Worm (Caenorhabditis elegans) whole organism, dauer: Measurements from ENCODE around the gene F58A3.4.

Source experiments
- unc-62 ChIP-seq: sonication (generic microtip); optimal IDR thresholded peaks from 2 replicates; lab custom pipeline; 2017; ENCODE audit warnings: missing biosample characterization, missing genetic modification reagents, missing genetic modification characterization

The F58A3.4 gene

DNA sequence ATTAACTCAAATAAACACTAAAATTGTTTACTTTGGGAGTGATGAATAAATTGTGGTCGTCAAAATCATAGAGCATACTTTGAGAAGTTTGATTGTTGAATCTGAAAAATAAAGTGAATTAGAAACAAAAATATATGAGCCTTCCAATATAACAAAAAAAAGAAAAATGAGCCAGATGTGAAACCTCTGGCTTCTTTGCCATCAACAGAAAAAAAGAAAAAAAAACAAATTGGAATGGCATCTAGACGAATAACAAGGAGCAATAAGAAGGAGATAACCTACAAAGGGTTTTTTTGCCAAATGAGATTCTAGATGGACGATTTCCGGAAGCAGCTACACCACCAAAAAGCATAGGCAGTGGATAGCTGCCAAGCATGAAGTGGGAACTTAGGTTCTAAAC, at the start of gene F58A3.4:
F58A3.4 (minus strand) TSS at position 101 of the 400 bp plus-strand sequence.
- TF ChIP-seq unc-62, result no peak

DNA sequence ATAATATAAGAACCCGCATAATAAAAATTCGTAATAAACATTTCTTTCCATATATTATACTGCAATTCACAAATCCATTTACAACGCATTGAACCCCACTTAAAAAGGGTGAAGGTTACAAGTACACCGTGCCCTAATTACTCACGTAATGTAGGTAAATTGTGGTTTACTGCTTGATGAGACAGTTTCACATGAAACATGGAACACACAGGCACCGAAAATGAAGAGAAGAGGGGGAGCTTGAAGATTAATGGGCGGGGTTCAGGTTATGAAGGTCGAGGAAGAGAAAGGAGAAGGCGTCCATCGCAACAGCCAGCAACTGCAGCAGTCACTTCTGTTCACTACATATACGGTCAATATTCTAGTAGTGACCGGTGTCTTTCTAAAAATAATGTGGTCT, 49.3 kb upstream of the F58A3.4 start, which contains the start of gene lpr-6:
lpr-6 (plus strand) TSS at position 251 of the 400 bp plus-strand sequence.
- TF ChIP-seq unc-62, result no peak

DNA sequence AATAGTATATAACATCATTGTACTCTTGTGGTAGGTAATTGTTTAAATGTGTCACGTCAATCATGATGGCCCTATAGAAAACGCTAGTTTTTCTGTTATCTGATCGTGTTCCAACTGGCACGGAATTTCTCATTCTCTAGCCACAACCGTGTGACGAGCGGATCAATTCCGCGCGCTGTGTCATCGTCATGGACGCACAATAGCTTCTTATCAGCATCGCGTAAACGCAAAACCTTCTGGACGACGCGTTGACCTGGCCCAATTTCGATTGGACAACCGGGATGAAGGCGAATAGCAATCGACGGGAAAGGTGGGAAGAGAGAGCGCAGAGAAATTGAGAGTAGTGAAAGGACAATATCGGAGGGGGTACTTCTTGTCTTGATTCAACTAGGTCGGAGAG, 46.6 kb upstream of the F58A3.4 start, which contains the start of gene lpr-3:
lpr-3 (plus strand) TSS at position 374 of the 400 bp plus-strand sequence.
- no peak for TF ChIP-seq unc-62

DNA sequence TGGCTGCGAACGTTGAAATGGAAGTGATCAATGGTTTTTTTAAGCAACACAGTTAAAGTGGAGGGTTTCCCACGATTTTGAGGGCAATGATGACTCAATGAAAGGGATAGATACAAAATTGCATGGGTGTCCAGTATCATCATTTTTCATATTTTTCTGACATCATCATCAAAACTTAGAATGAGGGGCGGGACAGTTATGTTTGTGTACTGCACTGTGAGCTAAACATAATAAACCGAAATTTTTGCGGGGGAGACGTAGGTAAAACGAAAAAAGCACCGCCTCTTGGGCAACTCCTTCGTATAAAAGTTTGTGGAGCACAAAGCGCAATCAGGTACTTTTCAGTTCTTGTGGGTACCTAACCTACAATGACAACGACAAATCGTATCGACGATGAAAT, 43.1 kb upstream of the F58A3.4 start, which contains the start of gene C09F12.2:
C09F12.2 (plus strand) TSS at position 301 of the 400 bp plus-strand sequence.
- TF ChIP-seq unc-62, result no peak

DNA sequence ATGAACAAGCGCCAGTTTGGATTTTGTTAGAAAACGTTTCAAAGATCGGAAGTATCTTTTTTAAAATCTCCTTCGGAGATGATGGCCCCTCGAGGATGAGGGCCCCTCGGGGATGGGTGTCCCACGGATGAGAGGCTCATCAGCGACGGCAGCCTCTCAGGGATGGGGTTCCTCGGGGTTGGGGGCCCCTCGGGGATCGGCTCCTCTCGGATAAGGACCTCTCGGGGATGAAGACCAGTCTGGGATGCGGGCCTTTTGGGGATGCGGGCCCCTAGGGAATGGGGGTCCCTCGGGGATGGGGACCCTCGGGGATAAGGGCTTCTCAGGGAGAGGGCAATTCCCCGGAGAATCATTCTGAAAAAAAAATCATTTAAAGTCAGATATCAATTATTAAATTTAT, 39.9 kb upstream of the F58A3.4 start:
- TF ChIP-seq unc-62, result no peak

DNA sequence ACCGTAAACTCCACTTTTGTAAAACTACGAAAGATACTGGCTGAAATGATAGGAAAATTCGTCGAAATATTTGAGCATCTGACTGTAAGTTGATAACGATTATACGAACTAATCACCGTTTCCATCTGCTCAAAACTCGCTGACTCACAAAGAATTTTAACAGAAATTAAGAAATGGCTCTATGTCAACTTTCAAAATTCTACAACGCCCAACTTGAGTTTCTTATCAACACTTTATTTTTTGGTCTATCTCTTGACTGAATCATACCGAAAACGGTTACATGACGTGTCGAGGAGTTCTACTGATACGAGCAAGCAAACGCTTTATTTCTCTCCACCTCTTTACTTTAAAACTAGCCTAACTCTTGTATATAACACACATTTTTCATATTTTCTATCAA, 36.7 kb upstream of the F58A3.4 start, which contains the start of gene clc-1:
clc-1 (plus strand) TSS at position 264 of the 400 bp plus-strand sequence.
- no peak for TF ChIP-seq unc-62

DNA sequence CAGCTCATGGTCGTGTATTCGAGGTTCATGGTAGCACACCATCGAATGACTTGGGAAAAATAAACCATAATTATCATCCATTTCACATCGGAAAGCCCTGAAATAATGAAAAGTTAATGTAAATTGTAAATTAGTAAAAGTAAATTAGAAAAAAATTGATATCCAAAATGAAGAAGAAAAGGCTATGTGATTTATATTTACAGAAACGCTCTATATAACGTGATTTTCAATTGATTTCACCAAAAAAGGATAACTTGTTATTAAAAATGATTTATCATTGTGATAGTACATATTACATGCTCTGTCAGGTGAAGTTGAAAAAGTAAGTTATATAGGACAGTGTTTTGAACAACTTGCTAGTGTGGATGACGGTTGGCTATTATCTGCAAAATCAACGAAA, 32.3 kb upstream of the F58A3.4 start, which contains the start of gene C09F12.3:
C09F12.3 (minus strand) TSS at position 101 of the 400 bp plus-strand sequence.
- no peak for TF ChIP-seq unc-62

DNA sequence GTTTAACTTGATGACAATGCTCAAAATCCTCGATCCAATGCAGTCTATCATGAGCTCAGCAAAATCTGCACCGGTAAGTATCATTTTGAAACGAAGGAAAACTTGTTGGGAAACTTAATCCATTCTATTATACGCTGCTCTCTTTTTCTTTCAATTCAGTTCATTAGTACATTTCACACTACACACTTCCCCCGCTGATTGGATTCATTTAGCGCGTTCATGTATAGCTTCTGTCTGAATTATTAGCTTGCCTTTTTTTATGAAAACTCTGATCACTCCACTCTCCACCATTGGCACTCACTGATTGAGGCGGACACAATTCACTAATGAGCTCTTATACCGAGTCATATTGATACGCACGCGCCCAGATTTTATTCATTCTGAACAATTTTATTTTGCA, 27.8 kb upstream of the F58A3.4 start:
- TF ChIP-seq unc-62, result no peak

DNA sequence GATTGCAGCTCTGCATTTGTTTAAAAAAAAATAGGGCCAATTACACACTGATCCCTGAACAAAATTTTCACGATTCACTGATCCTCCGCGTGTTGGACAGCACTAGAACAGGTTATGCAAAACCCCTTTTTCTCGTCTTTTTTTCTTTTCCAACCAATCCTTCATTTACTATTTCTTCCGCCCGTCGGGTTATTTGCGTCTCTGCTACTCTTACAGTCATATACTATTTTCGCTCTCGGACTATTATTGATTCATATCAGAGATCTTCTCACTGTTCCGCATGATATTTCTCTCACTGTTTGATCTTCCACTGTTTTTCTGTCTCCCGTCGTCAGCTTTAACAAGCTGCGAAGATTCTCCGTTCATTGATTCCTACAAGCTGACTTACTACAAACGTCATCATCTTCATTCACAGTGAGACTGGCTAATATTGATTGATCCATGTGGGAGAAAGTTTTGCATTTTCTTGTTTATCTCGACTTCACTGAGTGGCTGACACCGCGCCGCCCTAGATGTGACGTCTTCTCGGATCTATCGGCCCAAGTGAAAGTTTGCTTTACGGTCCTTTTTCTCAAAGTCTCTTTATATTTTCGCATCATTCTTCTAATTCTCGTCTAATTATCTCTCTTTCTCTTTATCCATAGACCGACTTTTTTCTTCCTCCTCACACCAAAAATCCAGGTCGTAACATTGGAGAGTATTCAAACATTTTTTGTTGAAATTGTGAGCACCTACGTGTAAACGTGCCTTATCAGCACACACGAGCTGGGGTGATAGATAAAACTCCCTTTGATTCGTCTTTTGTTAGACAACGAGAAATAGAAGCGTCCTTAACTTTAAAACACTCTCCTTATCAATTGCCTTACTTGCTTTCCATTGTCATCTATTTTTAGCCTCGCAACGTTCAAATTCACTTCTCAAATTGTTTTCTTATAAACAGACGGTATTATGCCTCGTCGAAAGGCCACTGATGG, 25.9 kb upstream of the F58A3.4 start:
- TF ChIP-seq unc-62, result no peak

DNA sequence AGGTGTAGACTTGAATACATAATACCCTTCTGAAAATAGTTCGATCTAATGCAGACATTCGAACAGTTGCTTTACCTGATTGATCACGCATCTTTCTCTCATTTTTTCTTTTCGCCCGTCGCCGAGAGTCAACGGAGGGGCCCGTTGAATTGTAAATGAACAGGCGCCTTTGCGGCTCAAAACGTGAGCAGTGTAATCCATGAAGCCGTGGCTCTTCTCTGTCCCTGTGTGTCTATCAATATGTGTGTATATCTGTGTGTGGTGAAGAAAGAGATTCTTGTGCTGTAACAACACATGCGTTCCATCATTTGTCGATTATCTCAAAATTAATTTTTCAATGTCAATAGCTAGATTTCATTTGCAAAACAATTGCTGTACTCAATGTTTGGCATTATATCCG, 25.1 kb upstream of the F58A3.4 start:
- TF ChIP-seq unc-62, result no peak

DNA sequence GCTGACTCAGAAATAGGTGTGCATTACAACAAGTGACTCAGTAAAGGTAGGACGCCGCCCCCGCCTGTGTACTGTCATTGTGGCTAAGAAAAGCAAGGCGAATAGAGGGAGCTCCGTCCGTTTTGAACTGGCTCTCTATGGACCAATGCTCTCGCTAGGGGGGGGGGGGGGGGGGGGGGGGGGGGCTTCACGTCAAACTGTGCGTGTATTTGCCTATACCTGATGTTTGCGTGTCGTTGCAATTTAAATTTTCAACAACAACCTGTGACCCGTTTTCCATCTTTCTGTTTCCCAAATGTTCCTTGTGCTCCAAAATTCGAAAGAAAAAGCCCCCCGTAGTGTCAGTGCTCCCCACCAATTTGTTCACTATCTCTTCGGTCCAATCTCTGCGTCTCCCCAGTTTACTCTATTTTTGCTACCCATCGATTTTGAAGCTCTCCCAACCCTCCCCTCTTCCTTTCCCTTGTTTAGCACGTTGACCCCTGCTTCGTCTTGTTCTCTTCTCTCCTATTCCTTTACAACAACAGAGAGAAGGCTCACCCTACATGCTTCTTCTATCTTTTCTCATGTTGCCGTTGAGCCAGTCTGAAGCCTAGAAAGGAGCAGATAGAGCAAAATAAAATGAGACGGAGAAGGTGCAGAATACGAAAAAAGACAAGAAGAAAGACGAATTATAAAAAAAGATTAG, 24.1 kb upstream of the F58A3.4 start:
- no peak for TF ChIP-seq unc-62

DNA sequence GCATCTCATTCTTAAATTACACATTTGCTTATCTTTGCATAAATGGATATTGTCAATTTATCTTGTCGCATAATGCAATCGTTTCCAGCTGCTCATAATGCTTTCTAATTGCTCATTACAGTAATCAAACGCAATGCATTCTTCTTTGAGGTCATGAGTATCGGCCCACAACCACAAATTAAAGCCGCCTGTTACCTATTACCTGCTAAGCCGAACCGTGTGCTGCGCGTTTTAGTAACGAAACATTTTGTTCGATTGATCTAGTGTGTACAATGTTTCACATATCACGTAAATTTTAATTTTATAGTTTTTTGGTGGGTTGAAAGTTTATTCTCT, 23.5 kb upstream of the F58A3.4 start:
- no peak for TF ChIP-seq unc-62

DNA sequence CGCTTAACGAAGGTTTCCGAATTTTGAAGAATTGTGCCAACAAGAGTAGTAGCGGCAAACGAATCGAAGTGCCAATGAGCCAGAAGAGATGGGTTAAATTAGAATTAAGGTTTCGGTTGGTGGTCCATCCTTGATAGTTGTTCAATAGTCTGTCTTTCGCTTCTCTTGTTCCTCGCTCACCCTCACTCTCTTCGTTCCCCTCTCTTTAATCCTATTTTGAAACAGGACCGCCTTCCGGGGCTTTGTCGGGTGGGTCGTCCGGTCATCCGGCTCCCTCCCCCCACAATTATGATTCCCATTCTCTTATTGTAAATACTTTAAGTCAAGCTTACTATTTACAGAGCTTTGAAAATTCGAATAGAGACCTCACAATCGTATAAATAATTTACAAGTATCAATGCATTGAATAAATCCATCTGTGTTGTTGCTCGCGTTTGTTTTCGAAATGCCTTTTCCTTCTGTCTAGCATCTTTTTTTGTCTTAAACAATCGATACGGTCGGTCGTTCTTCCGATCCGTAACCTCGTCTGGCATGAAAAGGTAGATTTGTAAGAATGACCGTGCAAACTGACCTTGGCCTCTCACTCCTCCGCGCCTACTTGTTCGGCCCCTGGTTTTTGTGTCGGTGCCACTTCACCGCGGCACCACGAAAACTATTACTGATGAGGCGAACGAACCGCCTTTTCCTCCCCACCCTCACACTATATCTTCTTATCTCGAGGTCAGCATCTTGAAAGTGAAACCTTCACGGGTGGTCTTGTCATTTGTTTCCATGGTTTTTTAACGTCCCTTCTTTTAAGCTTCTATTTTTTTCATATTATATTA, 22.9 kb upstream of the F58A3.4 start:
- TF ChIP-seq unc-62, result no peak

DNA sequence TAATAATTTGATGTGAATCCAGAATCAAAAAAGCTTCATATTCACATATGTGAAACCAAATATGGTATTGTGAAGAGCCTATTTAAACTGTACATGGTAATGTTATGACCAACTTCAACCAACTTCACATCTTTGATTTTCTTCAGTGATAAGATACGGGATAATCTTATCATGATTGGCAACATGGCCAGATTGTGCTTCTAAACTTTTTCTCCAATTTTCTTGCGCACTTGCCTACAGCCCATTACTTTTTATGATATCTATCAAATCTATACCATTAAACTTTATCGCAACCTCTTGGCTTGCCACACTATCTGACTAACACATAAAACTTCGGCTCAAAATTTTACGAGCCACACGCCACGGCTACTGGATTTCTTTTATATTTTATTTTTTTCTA, 21.9 kb upstream of the F58A3.4 start:
- TF ChIP-seq unc-62, result no peak

DNA sequence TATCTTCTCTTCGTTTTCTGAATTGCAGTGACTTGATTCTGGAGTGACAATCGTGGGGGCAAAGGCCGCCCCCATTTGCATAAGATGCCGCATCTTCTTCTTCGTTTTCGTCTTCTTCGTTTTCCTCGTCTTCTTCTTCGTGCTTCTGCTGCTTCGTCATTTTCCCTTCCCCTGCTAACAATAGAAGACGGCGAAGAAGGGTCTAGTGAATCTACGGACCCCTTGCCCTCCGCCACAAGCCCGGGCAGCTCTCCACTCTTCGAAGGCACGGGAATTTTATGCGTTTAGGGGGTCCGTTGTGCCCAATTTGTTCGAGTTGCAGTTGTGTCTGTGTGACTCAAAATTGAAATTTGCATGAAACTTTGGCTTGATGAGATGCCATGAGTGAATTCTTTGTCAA, 21.4 kb upstream of the F58A3.4 start:
- no peak for TF ChIP-seq unc-62

DNA sequence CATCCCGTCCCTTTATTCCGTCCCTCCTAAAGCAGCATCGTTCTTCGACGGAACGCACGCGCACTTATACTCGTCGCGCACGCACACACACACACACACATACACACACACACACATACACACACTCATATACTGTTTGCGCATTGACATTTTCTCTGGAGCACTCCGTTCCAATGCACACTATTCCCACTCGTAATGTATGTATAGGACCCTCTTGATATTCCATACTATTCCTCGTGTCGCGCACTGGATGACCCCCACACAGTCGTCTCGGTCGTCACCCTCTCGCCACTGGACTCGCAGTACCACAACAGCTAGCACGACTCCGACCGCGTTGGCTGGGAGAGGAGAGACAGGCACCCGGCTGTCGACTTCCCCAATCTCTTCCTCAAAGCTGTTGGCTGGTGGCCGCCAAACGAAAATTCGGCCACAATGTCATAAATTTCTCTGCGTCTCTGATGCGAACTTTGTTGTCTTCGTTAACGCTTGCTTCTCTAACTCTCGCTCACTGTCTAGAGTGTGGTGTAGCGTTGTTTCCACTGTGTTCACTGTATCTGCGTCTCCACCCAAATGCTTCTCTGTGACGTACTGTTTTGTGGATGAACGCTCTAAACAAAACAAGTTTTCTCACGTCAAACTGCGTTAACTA, 20.7 kb upstream of the F58A3.4 start:
- no peak for TF ChIP-seq unc-62
